Worm (Caenorhabditis elegans) whole organism, L3 larva: ENCODE data around the gene zmp-1.

ENCODE experiments used
- elt-1 ChIP-seq: fragments of 150-350 bp; optimal IDR thresholded peaks from 2 replicates; lab custom pipeline; 2014; ENCODE audit warnings: missing biosample characterization, missing genetic modification characterization
- fos-1 ChIP-seq: fragments of 150-350 bp; optimal IDR thresholded peaks from 2 replicates; lab custom pipeline; 2014; ENCODE audit warnings: missing biosample characterization, missing genetic modification characterization
- sea-2 ChIP-seq: fragments of 150-350 bp; sonication (generic microtip); optimal IDR thresholded peaks from 4 replicates; lab custom pipeline; 2014; ENCODE audit warnings: missing biosample characterization, missing genetic modification reagents, missing genetic modification characterization

DNA sequence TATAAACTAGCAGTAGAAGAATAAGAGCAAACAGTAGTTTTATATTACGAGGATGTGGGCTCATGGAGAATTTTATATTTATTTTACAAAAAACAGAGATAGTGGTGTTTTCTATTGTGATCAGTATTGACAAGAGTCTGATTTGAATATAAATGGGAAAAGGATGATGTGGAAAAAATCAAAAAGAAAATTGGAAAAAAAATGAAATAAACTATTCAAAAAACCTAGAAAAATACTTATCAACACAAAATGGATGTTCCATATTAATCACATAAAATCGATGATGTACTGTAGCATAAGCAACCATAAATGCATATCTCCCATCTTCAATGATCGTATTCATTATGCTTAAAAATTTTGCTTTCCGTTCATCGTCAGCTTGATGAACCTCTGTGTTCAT lies 45.9 kb downstream of the zmp-1 start, which contains the start of gene C28H8.7:
- TF ChIP-seq sea-2 (no peak), fos-1 (tag; lab: Kevin White, UChicago) (no peak), elt-1 (tag; lab: Kevin White, UChicago) (no peak)
